Fruit fly (Drosophila melanogaster): ENCODE results near the gene CG9886.

Gene CG9886

dm6 chr2L:2420490-2420889 is at the start of gene CG9886:
Gene CG9886, plus strand, starts transcription at chr2L:2420830.
- TF ChIP-seq Myc (optimal IDR thresholded peaks at IDR 0.05) (no peak), Sin3A (optimal IDR thresholded peaks at IDR 0.05) (no peak), psq (optimal IDR thresholded peaks at IDR 0.05) (no peak), h (optimal IDR thresholded peaks at IDR 0.05) (no peak), insv (optimal IDR thresholded peaks at IDR 0.05) (no peak), ttk (optimal IDR thresholded peaks at IDR 0.05) (no peak)

DNA sequence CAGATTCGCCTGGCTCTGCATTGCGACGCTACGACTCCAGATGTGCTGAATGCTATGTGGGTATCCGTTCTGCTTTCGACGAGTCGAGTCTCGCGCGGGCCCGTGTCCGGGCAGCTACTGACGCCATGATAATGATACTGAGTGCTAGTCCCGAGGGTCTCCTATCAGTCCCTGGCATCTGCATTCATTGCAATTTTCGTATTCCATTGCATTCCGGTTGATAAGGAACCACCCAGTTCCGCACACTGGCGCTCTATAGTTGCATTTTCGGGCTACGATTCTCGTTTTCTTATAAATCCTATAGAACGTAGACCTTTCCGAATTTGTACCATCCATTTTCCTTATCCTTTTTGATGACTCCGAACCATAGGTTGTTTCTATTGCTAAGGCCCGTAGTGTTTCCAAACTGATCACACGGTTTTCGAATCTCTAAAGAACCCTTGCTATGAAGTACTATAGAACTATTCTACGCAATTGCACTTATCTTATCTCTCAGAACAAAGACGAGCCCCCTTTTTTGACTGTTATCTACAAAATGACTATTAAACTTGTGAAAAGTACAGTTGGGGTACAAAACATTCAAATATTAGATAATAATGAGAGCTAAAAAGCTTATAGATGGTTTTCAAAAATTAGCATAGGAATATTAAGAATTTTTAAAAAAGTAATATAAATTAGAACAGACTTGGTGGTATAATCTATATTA is 49.1 kb upstream of the CG9886 start, which contains the start of gene CG3597:
TSS of gene CG3597 (minus strand) at position 119 of the 706 bp plus-strand sequence.
- TF ChIP-seq insv (optimal IDR thresholded peaks at IDR 0.05) (no peak), h (optimal IDR thresholded peaks at IDR 0.05) (no peak), Sin3A (optimal IDR thresholded peaks at IDR 0.05) (no peak), psq (optimal IDR thresholded peaks at IDR 0.05) (no peak), Myc (optimal IDR thresholded peaks at IDR 0.05) (no peak), ttk (optimal IDR thresholded peaks at IDR 0.05) (no peak)

dm6 chr2L:2372112-2372449 is 48.5 kb upstream of the CG9886 start:
- TF ChIP-seq insv (optimal IDR thresholded peaks at IDR 0.05) (no peak), ttk (optimal IDR thresholded peaks at IDR 0.05) (no peak), psq (optimal IDR thresholded peaks at IDR 0.05) (no peak), Myc (optimal IDR thresholded peaks at IDR 0.05) (no peak), Sin3A (optimal IDR thresholded peaks at IDR 0.05) (no peak), h (optimal IDR thresholded peaks at IDR 0.05) (no peak)

DNA sequence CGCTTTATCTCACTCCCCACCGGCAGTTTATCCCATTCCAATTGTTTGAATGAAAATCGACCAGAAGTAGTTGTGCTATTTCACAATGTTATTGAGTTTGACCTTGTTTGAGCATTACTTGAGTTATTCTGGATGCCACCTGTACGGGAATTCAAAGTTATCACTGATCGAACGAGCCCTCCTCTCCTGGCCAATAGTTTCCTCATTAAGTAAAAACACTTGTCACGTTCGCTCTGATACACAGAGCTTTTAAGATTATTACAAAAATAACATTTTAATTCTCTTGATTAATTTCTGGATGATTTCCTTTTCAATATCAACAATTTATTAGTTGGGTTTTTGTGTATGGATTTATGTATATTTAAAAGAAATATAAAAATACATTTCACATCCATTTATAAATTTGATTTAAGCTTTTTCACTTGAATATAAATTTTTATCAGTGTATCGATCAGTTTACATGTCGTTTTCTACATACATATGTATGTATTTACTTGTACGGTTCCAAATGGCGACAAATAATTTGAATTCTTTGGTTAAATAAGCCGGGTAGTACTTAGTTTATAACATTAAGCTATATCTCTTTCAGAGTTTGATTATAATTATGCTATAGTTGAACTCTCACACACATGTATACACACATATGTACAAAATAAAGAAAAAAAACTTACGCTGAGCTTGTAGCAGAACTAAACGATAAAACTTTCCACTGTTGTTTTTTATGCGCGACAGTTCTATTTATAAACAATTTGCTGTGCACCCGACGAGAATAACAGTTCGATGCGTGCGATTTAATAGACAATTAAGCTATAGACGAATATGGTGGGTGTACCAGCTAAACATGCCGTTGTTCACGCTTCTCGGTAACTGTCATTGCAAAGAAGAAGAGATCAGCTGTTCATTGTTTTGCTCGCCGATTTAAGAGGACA is 46.5 kb upstream of the CG9886 start, which contains the start of the genes CG3609 and CG15390:
TSS of gene CG3609 (minus strand) at position 810 of the 929 bp plus-strand sequence.
TSS of gene CG15390 (plus strand) at position 896 of the 929 bp plus-strand sequence.
- TF ChIP-seq insv (optimal IDR thresholded peaks at IDR 0.05) (no peak), Myc (optimal IDR thresholded peaks at IDR 0.05) (no peak), h (optimal IDR thresholded peaks at IDR 0.05) (no peak), psq (optimal IDR thresholded peaks at IDR 0.05) (no peak), ttk (optimal IDR thresholded peaks at IDR 0.05) (no peak), Sin3A (optimal IDR thresholded peaks at IDR 0.05) (no peak)

DNA sequence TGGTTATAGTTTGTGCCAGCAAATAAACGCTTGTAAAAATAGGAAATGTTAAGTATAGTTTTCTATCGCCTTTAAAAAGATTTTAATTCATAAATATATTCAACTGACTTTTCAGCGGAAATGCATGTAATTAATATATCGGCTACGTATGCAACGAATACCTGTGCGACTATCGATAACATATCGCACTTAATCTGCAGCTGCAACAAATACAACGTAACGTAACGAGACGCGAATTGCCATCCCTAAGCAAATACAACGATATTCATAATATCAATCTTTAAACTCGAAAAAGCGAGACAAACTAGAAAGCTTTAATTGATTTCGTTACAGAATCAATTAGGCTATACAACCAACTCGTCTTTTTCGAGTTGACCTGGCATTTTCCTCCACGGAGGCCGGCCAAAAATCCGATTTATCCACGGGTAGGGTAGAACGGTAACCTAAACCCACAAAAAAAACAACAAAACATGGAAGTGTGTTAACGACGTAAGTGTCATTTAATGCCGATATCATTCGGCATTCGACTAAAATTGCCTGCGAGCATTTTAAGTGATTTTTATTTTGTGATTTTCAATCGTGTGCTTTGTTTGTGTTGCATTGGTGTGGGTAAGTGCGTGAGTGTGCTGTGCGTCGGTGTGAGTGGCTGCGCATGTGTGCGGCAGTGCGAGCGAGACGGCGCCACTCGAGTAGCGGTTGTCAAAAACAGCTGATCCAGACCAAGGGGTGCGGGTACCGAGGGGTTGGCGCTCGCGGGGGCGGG is 44.8 kb upstream of the CG9886 start, which contains the start of gene Atxn7:
TSS of gene Atxn7 (plus strand) at position 187 of the 763 bp plus-strand sequence.
- no peak for TF ChIP-seq h (optimal IDR thresholded peaks at IDR 0.05)

- no peak for TF ChIP-seq ttk (optimal IDR thresholded peaks at IDR 0.05)
Measured at dm6 chr2L:2376418-2376702, 44.3 kb upstream of the CG9886 start.

DNA sequence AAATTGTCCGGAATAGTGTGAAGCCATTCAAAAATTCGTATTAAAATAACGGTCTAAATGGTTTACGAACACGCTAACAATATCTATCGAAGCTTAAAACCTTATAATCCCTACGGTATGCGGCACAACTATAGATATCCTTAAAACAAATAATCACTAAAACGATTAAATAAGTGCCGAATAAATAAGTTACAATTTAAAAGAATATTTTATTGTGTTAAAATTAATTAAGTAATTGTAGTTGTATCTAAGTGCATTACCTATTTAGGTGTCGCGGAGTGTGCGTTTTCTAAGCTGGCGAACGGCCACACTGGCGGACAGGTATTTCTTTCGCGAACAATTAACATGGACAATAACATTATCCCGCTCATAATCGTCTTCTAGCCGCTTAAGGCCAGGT is 39.8 kb upstream of the CG9886 start, which contains the start of gene Eogt:
TSS of gene Eogt (plus strand) at position 293 of the 400 bp plus-strand sequence.
- no peak for TF ChIP-seq psq (optimal IDR thresholded peaks at IDR 0.05)
- no peak for TF ChIP-seq ttk (optimal IDR thresholded peaks at IDR 0.05)
- TF ChIP-seq Myc (optimal IDR thresholded peaks at IDR 0.05): no peak
- TF ChIP-seq insv (optimal IDR thresholded peaks at IDR 0.05): no peak
- TF ChIP-seq h (optimal IDR thresholded peaks at IDR 0.05): no peak
- no peak for TF ChIP-seq Sin3A (optimal IDR thresholded peaks at IDR 0.05)

DNA sequence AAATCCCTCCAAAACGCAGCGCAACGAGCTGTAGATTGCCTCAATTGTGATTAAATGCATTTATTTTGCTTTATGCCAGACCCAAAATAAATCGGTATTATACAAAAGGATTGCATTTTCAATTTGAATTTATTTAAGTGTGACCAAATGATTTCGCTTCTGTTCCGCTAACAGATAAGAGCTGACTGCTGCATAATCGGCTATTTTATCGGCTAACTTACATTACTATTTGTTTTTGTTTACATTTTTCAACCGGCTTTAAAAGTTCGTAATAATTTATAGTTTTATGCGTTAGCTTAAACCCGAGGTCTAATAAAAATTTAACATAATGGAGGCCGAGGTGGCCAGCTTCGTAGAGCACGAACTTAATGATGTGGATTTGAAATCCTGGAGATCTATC is 37.7 kb upstream of the CG9886 start, which contains the start of gene PIG-Wa:
TSS of gene PIG-Wa (plus strand) at position 232 of the 400 bp plus-strand sequence.
- TF ChIP-seq insv (optimal IDR thresholded peaks at IDR 0.05): no peak
- TF ChIP-seq psq (optimal IDR thresholded peaks at IDR 0.05): no peak
- no peak for TF ChIP-seq Myc (optimal IDR thresholded peaks at IDR 0.05)
- TF ChIP-seq ttk (optimal IDR thresholded peaks at IDR 0.05): no peak
- TF ChIP-seq Sin3A (optimal IDR thresholded peaks at IDR 0.05): no peak
- TF ChIP-seq h (optimal IDR thresholded peaks at IDR 0.05): no peak

- TF ChIP-seq insv (optimal IDR thresholded peaks at IDR 0.05) (no peak), Myc (optimal IDR thresholded peaks at IDR 0.05) (no peak), psq (optimal IDR thresholded peaks at IDR 0.05) (no peak), h (optimal IDR thresholded peaks at IDR 0.05) (no peak), ttk (optimal IDR thresholded peaks at IDR 0.05) (no peak)
Measured at dm6 chr2L:2385692-2386091, 34.9 kb upstream of the CG9886 start, which contains the start of gene CG3557. Gene CG3557, minus strand, starts transcription at chr2L:2385792.

DNA sequence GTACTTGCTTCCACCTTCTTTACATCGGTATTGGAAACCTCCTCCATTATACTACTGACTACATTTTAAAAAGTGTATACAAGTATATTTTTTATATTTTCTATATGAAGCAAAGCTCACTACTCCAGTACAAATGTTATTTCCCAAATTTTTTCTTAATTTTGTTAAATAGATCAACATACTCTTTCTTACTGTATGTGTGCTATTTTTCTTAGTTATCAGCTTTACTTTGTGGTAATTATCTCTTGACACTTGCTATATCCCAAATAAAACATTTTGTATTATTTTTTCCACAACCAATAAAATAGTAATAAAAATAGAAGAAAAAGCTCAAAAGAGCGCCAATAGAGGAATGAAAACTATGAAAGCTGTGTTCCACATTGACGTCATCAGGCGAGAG is 30.0 kb upstream of the CG9886 start, which contains the start of gene CG43750:
TSS of gene CG43750 (minus strand) at position 101 of the 400 bp plus-strand sequence.
- TF ChIP-seq insv (optimal IDR thresholded peaks at IDR 0.05) (no peak), psq (optimal IDR thresholded peaks at IDR 0.05) (no peak), ttk (optimal IDR thresholded peaks at IDR 0.05) (no peak), Myc (optimal IDR thresholded peaks at IDR 0.05) (no peak), h (optimal IDR thresholded peaks at IDR 0.05) (no peak), Sin3A (optimal IDR thresholded peaks at IDR 0.05) (no peak)

DNA sequence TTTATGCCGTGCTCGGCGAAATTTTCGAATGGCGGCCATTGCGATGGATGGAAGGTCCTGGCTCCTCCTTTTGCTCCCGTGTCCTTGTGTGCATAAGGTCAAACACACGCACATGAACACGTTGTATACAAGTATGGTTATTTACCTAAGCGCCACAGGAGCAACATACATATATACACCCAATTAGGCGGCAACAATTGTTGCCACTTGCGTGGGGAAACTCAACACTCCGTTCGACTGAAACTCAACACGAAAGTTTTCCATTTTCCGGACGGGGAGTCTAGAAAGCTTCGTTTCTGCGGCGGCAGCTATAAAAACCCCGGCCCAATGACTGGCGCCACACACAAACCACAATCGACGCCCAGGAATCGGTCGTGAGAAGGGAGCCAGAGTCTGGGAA is 29.3 kb upstream of the CG9886 start, which contains the start of gene CG46448:
TSS of gene CG46448 (plus strand) at position 340 of the 400 bp plus-strand sequence.
- no peak for TF ChIP-seq insv (optimal IDR thresholded peaks at IDR 0.05)

DNA sequence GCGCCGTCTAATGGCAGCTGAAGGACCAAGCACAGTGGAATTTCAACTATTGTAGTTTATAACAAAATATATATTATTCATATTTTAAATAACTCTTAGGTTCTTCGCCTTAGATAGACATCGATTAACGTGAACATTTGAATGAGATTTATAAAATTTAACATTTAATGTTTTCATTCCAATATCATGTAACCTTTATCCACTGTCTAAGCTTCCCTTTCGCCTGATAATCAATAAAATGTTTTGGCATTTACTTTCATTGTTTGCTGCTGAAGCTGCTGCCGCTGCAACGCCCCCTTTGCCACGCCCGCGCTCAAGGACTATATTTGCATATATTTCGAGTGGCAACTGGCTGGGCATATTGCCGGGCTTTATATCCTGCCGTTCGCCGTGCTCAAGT is 25.8 kb upstream of the CG9886 start:
- TF ChIP-seq Myc (optimal IDR thresholded peaks at IDR 0.05) (no peak), psq (optimal IDR thresholded peaks at IDR 0.05) (no peak), ttk (optimal IDR thresholded peaks at IDR 0.05) (no peak)
